Worm (Caenorhabditis elegans): Measurements from ENCODE around the gene sre-21.

The sre-21 gene

ce11 chrV:17800538-17800937, 27.5 kb upstream of the sre-21 start, which contains the start of gene srh-287:
Gene srh-287, plus strand, starts transcription at chrV:17800838.
- TF ChIP-seq tbx-37 (GFP tag; conservative IDR thresholded peaks at IDR 0.05) (no peak), ets-7 (tag; optimal IDR thresholded peaks at IDR 0.05) (no peak), ama-1 (optimal IDR thresholded peaks at IDR 0.05) (no peak), hnd-1 (tag; optimal IDR thresholded peaks at IDR 0.05) (no peak), tbx-11 (GFP tag; IDR thresholded peaks at IDR 0.05) (no peak), pes-1 (GFP tag; IDR thresholded peaks at IDR 0.05) (no peak), hmg-4 (GFP tag; optimal IDR thresholded peaks at IDR 0.05) (no peak), tra-4 (tag; optimal IDR thresholded peaks at IDR 0.05) (no peak), ceh-13 (GFP tag; optimal IDR thresholded peaks at IDR 0.05) (no peak)

- no peak for TF ChIP-seq ets-7 (tag; optimal IDR thresholded peaks at IDR 0.05)
- no peak for TF ChIP-seq sea-1 (GFP tag; conservative IDR thresholded peaks at IDR 0.05)
- no peak for TF ChIP-seq B0310.2 (tag; optimal IDR thresholded peaks at IDR 0.05)
- no peak for TF ChIP-seq hmg-4 (GFP tag; optimal IDR thresholded peaks at IDR 0.05)
Measured at ce11 chrV:17798789-17799188, 25.8 kb upstream of the sre-21 start, which contains the start of gene srx-18. Gene srx-18, minus strand, starts transcription at chrV:17798889.

- no peak for TF ChIP-seq B0310.2 (tag; optimal IDR thresholded peaks at IDR 0.05)
- TF ChIP-seq ets-7 (tag; optimal IDR thresholded peaks at IDR 0.05), result no peak
- TF ChIP-seq ceh-36 (tag; optimal IDR thresholded peaks at IDR 0.05), result no peak
Measured at ce11 chrV:17795655-17796054, 22.6 kb upstream of the sre-21 start, which contains the start of gene srh-288. Gene srh-288, minus strand, starts transcription at chrV:17795755.

ce11 chrV:17793986-17794385, 21.0 kb upstream of the sre-21 start, which contains the start of gene srh-289:
Gene srh-289, minus strand, starts transcription at chrV:17794086.
- TF ChIP-seq tra-4 (tag; optimal IDR thresholded peaks at IDR 0.05), result no peak
- TF ChIP-seq ceh-13 (GFP tag; optimal IDR thresholded peaks at IDR 0.05), result no peak
- TF ChIP-seq tbx-37 (GFP tag; conservative IDR thresholded peaks at IDR 0.05), result no peak
- TF ChIP-seq ama-1 (optimal IDR thresholded peaks at IDR 0.05), result no peak
- no peak for TF ChIP-seq sea-1 (GFP tag; conservative IDR thresholded peaks at IDR 0.05)
- TF ChIP-seq hmbx-1 (tag; optimal IDR thresholded peaks at IDR 0.05), result no peak
- no peak for TF ChIP-seq pes-1 (GFP tag; IDR thresholded peaks at IDR 0.05)
- TF ChIP-seq hnd-1 (tag; optimal IDR thresholded peaks at IDR 0.05), result no peak

- no peak for TF ChIP-seq tra-4 (tag; optimal IDR thresholded peaks at IDR 0.05)
- TF ChIP-seq aly-1 (tag; optimal IDR thresholded peaks at IDR 0.05), result no peak
- TF ChIP-seq hmg-4 (GFP tag; optimal IDR thresholded peaks at IDR 0.05), result no peak
- no peak for TF ChIP-seq B0310.2 (tag; optimal IDR thresholded peaks at IDR 0.05)
- no peak for TF ChIP-seq hnd-1 (tag; optimal IDR thresholded peaks at IDR 0.05)
Measured at ce11 chrV:17790191-17790590, 17.2 kb upstream of the sre-21 start, which contains the start of gene srh-290. Gene srh-290, plus strand, starts transcription at chrV:17790491.

- TF ChIP-seq aly-1 (tag; optimal IDR thresholded peaks at IDR 0.05), result no peak
- TF ChIP-seq tbx-37 (GFP tag; conservative IDR thresholded peaks at IDR 0.05), result no peak
- TF ChIP-seq ceh-13 (GFP tag; optimal IDR thresholded peaks at IDR 0.05), result no peak
- no peak for TF ChIP-seq pes-1 (GFP tag; IDR thresholded peaks at IDR 0.05)
- TF ChIP-seq sea-1 (GFP tag; conservative IDR thresholded peaks at IDR 0.05), result no peak
Measured at ce11 chrV:17784363-17784762, 11.4 kb upstream of the sre-21 start.

ce11 chrV:17783542-17783941, 10.5 kb upstream of the sre-21 start, which contains the start of gene srab-12:
Gene srab-12, minus strand, starts transcription at chrV:17783642.
- no peak for TF ChIP-seq aly-1 (tag; optimal IDR thresholded peaks at IDR 0.05)
- TF ChIP-seq F13C5.2 (tag; optimal IDR thresholded peaks at IDR 0.05), result no peak
- no peak for TF ChIP-seq flt-1 (GFP tag; IDR thresholded peaks at IDR 0.05)
- TF ChIP-seq tbx-11 (GFP tag; IDR thresholded peaks at IDR 0.05), result no peak
- no peak for TF ChIP-seq tra-4 (tag; optimal IDR thresholded peaks at IDR 0.05)
- no peak for TF ChIP-seq scrt-1 (GFP tag; IDR thresholded peaks at IDR 0.05)

- TF ChIP-seq flt-1 (GFP tag; IDR thresholded peaks at IDR 0.05), result no peak
- no peak for TF ChIP-seq tbx-37 (GFP tag; conservative IDR thresholded peaks at IDR 0.05)
- TF ChIP-seq sea-1 (GFP tag; conservative IDR thresholded peaks at IDR 0.05), result no peak
- TF ChIP-seq scrt-1 (GFP tag; IDR thresholded peaks at IDR 0.05), result no peak
- TF ChIP-seq tra-4 (tag; optimal IDR thresholded peaks at IDR 0.05), result no peak
- no peak for TF ChIP-seq tbx-11 (GFP tag; IDR thresholded peaks at IDR 0.05)
- TF ChIP-seq hmbx-1 (tag; optimal IDR thresholded peaks at IDR 0.05), result no peak
- no peak for TF ChIP-seq B0310.2 (tag; optimal IDR thresholded peaks at IDR 0.05)
- no peak for TF ChIP-seq ets-7 (tag; optimal IDR thresholded peaks at IDR 0.05)
Measured at ce11 chrV:17780285-17780684, 7.3 kb upstream of the sre-21 start.

- TF ChIP-seq pes-1 (GFP tag; IDR thresholded peaks at IDR 0.05) (no peak), tbx-11 (GFP tag; IDR thresholded peaks at IDR 0.05) (no peak), ceh-13 (GFP tag; optimal IDR thresholded peaks at IDR 0.05) (no peak), sea-1 (GFP tag; conservative IDR thresholded peaks at IDR 0.05) (no peak), scrt-1 (GFP tag; IDR thresholded peaks at IDR 0.05) (no peak), hmg-4 (GFP tag; optimal IDR thresholded peaks at IDR 0.05) (no peak), hnd-1 (tag; optimal IDR thresholded peaks at IDR 0.05) (no peak), flt-1 (GFP tag; IDR thresholded peaks at IDR 0.05) (no peak)
Measured at ce11 chrV:17777624-17778023, 4.6 kb upstream of the sre-21 start, which contains the start of gene C47A10.12. Gene C47A10.12, plus strand, starts transcription at chrV:17777924.

All from whole organism, early embryonic.